Worm (Caenorhabditis elegans) whole organism, mixed stage, embryonic: ENCODE data around the gene col-39.

Experiments
- ceh-39 ChIP-seq: fragments of 150-350 bp; optimal IDR thresholded peaks from 2 replicates; lab custom pipeline; 2014; ENCODE audit warnings: missing biosample characterization, missing genetic modification characterization
- ces-1 ChIP-seq: fragments of 150-350 bp; optimal IDR thresholded peaks from 2 replicates; lab custom pipeline; 2014; ENCODE audit warnings: missing biosample characterization, missing genetic modification reagents, missing genetic modification characterization
- elt-1 ChIP-seq: sonication (generic microtip); optimal IDR thresholded peaks from 2 replicates; lab custom pipeline; 2017; ENCODE audit warnings: missing genetic modification characterization, mild to moderate bottlenecking, missing compliant biosample characterization, antibody characterized with exemption, moderate library complexity, borderline replicate concordance; ENCODE audit not compliant: insufficient read depth
- lin-13 ChIP-seq: fragments of 150-350 bp; optimal IDR thresholded peaks from 2 replicates; lab custom pipeline; 2014; ENCODE audit warnings: missing biosample characterization, missing genetic modification characterization
- lsy-2 ChIP-seq: fragments of 150-350 bp; optimal IDR thresholded peaks from 2 replicates; lab custom pipeline; 2014; ENCODE audit warnings: missing biosample characterization, missing genetic modification characterization
- mab-5 ChIP-seq: fragments of 150-350 bp; optimal IDR thresholded peaks from 2 replicates; lab custom pipeline; 2014; ENCODE audit warnings: missing biosample characterization, missing genetic modification characterization
- nhr-12 ChIP-seq: fragments of 150-350 bp; optimal IDR thresholded peaks from 2 replicates; lab custom pipeline; 2014; ENCODE audit warnings: missing biosample characterization, missing genetic modification characterization
- nhr-237 ChIP-seq: fragments of 150-350 bp; optimal IDR thresholded peaks from 2 replicates; lab custom pipeline; 2014; ENCODE audit warnings: missing biosample characterization, missing genetic modification characterization
- nhr-76 ChIP-seq: sonication (generic microtip); optimal IDR thresholded peaks from 2 replicates; lab custom pipeline; 2017; ENCODE audit warnings: missing biosample characterization, missing genetic modification characterization
- pha-4 ChIP-seq: fragments of 150-350 bp; optimal IDR thresholded peaks from 2 replicates; lab custom pipeline; 2018; ENCODE audit warnings: missing biosample characterization, missing genetic modification reagents, missing genetic modification characterization
- snpc-4 ChIP-seq: fragments of 150-350 bp; optimal IDR thresholded peaks from 2 replicates; lab custom pipeline; 2014; ENCODE audit warnings: missing biosample characterization, missing genetic modification characterization
- tbx-8 ChIP-seq: fragments of 200-800 bp; sonication (Bioruptor generic); optimal IDR thresholded peaks from 2 replicates; lab custom pipeline; 2018; ENCODE audit warnings: mild to moderate bottlenecking, missing genetic modification characterization, moderate library complexity, missing compliant biosample characterization
- zip-8 ChIP-seq: fragments of 150-350 bp; optimal IDR thresholded peaks from 2 replicates; lab custom pipeline; 2014; ENCODE audit warnings: missing biosample characterization, missing genetic modification characterization
- ztf-11 ChIP-seq: fragments of 150-350 bp; optimal IDR thresholded peaks from 2 replicates; lab custom pipeline; 2014; ENCODE audit warnings: missing biosample characterization, missing genetic modification characterization

- TF ChIP-seq tbx-8 (GFP tag; lab: Kevin White, UChicago) (no peak), ztf-11 (tag; lab: Kevin White, UChicago) (no peak), nhr-237 (tag; lab: Kevin White, UChicago) (no peak), pha-4 (no peak), mab-5 (tag; lab: Kevin White, UChicago) (no peak), snpc-4 (tag; lab: Kevin White, UChicago) (no peak), zip-8 (tag; lab: Kevin White, UChicago) (no peak), lsy-2 (tag; lab: Kevin White, UChicago) (no peak), ces-1 (GFP tag; lab: Kevin White, UChicago) (no peak), elt-1 (tag; lab: Kevin White, UChicago) (no peak), nhr-12 (no peak), nhr-76 (tag; lab: Kevin White, UChicago) (no peak), ceh-39 (tag; lab: Kevin White, UChicago) (no peak), lin-13 (tag; lab: Kevin White, UChicago) (no peak)
Observed at ce11 chrII:10708660-10709059, 3.9 kb downstream of the col-39 start, which contains the start of gene bli-1.
